Worm (Caenorhabditis elegans) whole organism, young adult: Measurements from ENCODE around the gene C49C3.7.

ENCODE experiments used
- B0261.1 ChIP-seq: sonication (generic microtip); optimal IDR thresholded peaks from 2 replicates; lab custom pipeline; 2016; ENCODE audit warnings: mild to moderate bottlenecking, missing genetic modification characterization, moderate library complexity, missing compliant biosample characterization
- C06A6.2 ChIP-seq: fragments of 200-800 bp; sonication (Bioruptor generic); conservative IDR thresholded peaks from 2 replicates; pipeline ENCODE4 v1.3.6; 2022; ENCODE audit warnings: missing genetic modification characterization, missing compliant biosample characterization
- D2030.7 ChIP-seq: fragments of 200-800 bp; sonication (Bioruptor generic); IDR thresholded peaks from 2 replicates; pipeline ENCODE4 v1.3.6; 2022; ENCODE audit warnings: missing genetic modification reagents, missing genetic modification characterization, missing compliant biosample characterization
- F23B12.7 ChIP-seq: sonication (generic microtip); optimal IDR thresholded peaks from 2 replicates; lab custom pipeline; 2017; ENCODE audit warnings: missing genetic modification characterization, mild to moderate bottlenecking, missing compliant biosample characterization, antibody characterized with exemption, moderate library complexity; ENCODE audit not compliant: insufficient read depth
- F33H1.4 ChIP-seq: fragments of 200-800 bp; sonication (Bioruptor generic); IDR thresholded peaks from 2 replicates; pipeline ENCODE4 v1.3.6; 2022; ENCODE audit warnings: missing genetic modification reagents, missing genetic modification characterization, missing compliant biosample characterization
- F49E8.2 ChIP-seq: sonication (generic microtip); optimal IDR thresholded peaks from 3 replicates; lab custom pipeline; 2017; ENCODE audit warnings: missing genetic modification characterization, mild to moderate bottlenecking, missing compliant biosample characterization, antibody characterized with exemption, moderate library complexity; ENCODE audit not compliant: insufficient read depth
- ZK185.1 ChIP-seq: sonication (generic microtip); optimal IDR thresholded peaks from 2 replicates; lab custom pipeline; 2016; ENCODE audit warnings: mild to moderate bottlenecking, missing genetic modification characterization, missing compliant biosample characterization; ENCODE audit not compliant: poor library complexity, severe bottlenecking
- atf-7 ChIP-seq: sonication (generic microtip); optimal IDR thresholded peaks from 2 replicates; lab custom pipeline; 2017; ENCODE audit warnings: mild to moderate bottlenecking, missing genetic modification characterization, missing compliant biosample characterization
- attf-5 ChIP-seq: fragments of 200-800 bp; sonication (Bioruptor generic); optimal IDR thresholded peaks from 2 replicates; lab custom pipeline; 2018; ENCODE audit warnings: mild to moderate bottlenecking, missing genetic modification characterization, missing compliant biosample characterization
- attf-6 ChIP-seq: fragments of 200-800 bp; sonication (Bioruptor generic); IDR thresholded peaks from 2 replicates; pipeline ENCODE4 v1.3.6; 2022; ENCODE audit warnings: missing genetic modification reagents, missing genetic modification characterization, missing compliant biosample characterization
- cebp-2 ChIP-seq: fragments of 200-800 bp; sonication (Bioruptor generic); IDR thresholded peaks from 2 replicates; pipeline ENCODE4 v1.3.6; 2022; ENCODE audit warnings: missing genetic modification characterization, missing compliant biosample characterization
- ceh-100 ChIP-seq: fragments of 200-800 bp; sonication (Bioruptor generic); IDR thresholded peaks from 2 replicates; pipeline ENCODE4 v1.3.6; 2022; ENCODE audit warnings: missing genetic modification reagents, missing genetic modification characterization, missing compliant biosample characterization
- die-1 ChIP-seq: sonication (generic microtip); optimal IDR thresholded peaks from 2 replicates; lab custom pipeline; 2016; ENCODE audit warnings: missing genotype, mild to moderate bottlenecking, missing genetic modification characterization, missing compliant biosample characterization
- dox-1 ChIP-seq: fragments of 200-800 bp; sonication (Bioruptor generic); IDR thresholded peaks from 2 replicates; pipeline ENCODE4 v1.3.6; 2022; ENCODE audit warnings: missing genetic modification reagents, missing genetic modification characterization, missing compliant biosample characterization
- ekl-4 ChIP-seq: fragments of 200-800 bp; sonication (Bioruptor generic); IDR thresholded peaks from 2 replicates; pipeline ENCODE4 v1.3.6; 2022; ENCODE audit warnings: missing genetic modification reagents, missing genetic modification characterization, missing compliant biosample characterization
- fkh-3 ChIP-seq: sonication (generic microtip); optimal IDR thresholded peaks from 2 replicates; lab custom pipeline; 2016; ENCODE audit warnings: mild to moderate bottlenecking, missing genetic modification characterization, missing compliant biosample characterization
- hlh-26 ChIP-seq: fragments of 200-800 bp; sonication (Bioruptor generic); conservative IDR thresholded peaks from 2 replicates; pipeline ENCODE4 v1.3.6; 2022; ENCODE audit warnings: missing genetic modification reagents, missing genetic modification characterization, missing compliant biosample characterization
- hmg-1.2 ChIP-seq: fragments of 200-800 bp; sonication (Bioruptor generic); IDR thresholded peaks from 2 replicates; pipeline ENCODE4 v1.3.6; 2022; ENCODE audit warnings: missing genetic modification reagents, missing genetic modification characterization, missing compliant biosample characterization
- lag-1 ChIP-seq: fragments of 200-800 bp; sonication (Bioruptor generic); IDR thresholded peaks from 2 replicates; pipeline ENCODE4 v1.3.6; 2022; ENCODE audit warnings: missing genetic modification reagents, missing genetic modification characterization, missing compliant biosample characterization
- lin-54 ChIP-seq: fragments of 200-800 bp; sonication (Bioruptor generic); optimal IDR thresholded peaks from 2 replicates; lab custom pipeline; 2018; ENCODE audit warnings: mild to moderate bottlenecking, missing genetic modification characterization, missing compliant biosample characterization
- lir-1 ChIP-seq: fragments of 200-800 bp; sonication (Bioruptor generic); conservative IDR thresholded peaks from 2 replicates; pipeline ENCODE4 v1.3.6; 2022; ENCODE audit warnings: missing genetic modification reagents, missing genetic modification characterization, missing compliant biosample characterization
- lsl-1 ChIP-seq: fragments of 200-800 bp; sonication (Bioruptor generic); optimal IDR thresholded peaks from 2 replicates; lab custom pipeline; 2018; ENCODE audit warnings: mild to moderate bottlenecking, missing genetic modification characterization, moderate library complexity, missing compliant biosample characterization
- madf-6 ChIP-seq: fragments of 200-800 bp; sonication (Bioruptor generic); IDR thresholded peaks from 2 replicates; pipeline ENCODE4 v1.3.6; 2022; ENCODE audit warnings: missing genetic modification reagents, missing genetic modification characterization, missing compliant biosample characterization
- mcd-1 ChIP-seq: fragments of 200-800 bp; sonication (Bioruptor generic); IDR thresholded peaks from 2 replicates; pipeline ENCODE4 v1.3.6; 2022; ENCODE audit warnings: missing genetic modification reagents, missing genetic modification characterization, missing compliant biosample characterization
- mxl-1 ChIP-seq: sonication (generic microtip); optimal IDR thresholded peaks from 2 replicates; lab custom pipeline; 2016; ENCODE audit warnings: missing genetic modification characterization, missing compliant biosample characterization
- nfyb-1 ChIP-seq: fragments of 200-800 bp; sonication (Bioruptor generic); IDR thresholded peaks from 2 replicates; pipeline ENCODE4 v1.3.6; 2022; ENCODE audit warnings: missing genetic modification reagents, missing genetic modification characterization, missing compliant biosample characterization
- nhr-179 ChIP-seq: sonication (generic microtip); optimal IDR thresholded peaks from 2 replicates; lab custom pipeline; 2016; ENCODE audit warnings: mild to moderate bottlenecking, missing genetic modification characterization, missing compliant biosample characterization
- pha-4 ChIP-seq: fragments of 150-350 bp; sonication (generic microtip); optimal IDR thresholded peaks from 2 replicates; lab custom pipeline; 2014; ENCODE audit warnings: missing biosample characterization, missing genetic modification reagents, missing genetic modification characterization
- snpc-4 ChIP-seq, 5 experiments: fragments of 150-350 bp in 1 of 5; sonication (generic microtip) in 4 of 5; optimal IDR thresholded peaks; 2 replicates each; lab custom pipeline; 2014 to 2018; ENCODE audit warnings: missing genetic modification characterization in 5 of 5, missing biosample characterization in 3 of 5, antibody characterized with exemption in 2 of 5, mild to moderate bottlenecking in 2 of 5, missing compliant biosample characterization in 2 of 5, missing genotype in 2 of 5, moderate library complexity in 2 of 5, missing genetic modification reagents in 1 of 5
- sptf-2 ChIP-seq: fragments of 200-800 bp; sonication (Bioruptor generic); optimal IDR thresholded peaks from 2 replicates; lab custom pipeline; 2018; ENCODE audit warnings: mild to moderate bottlenecking, missing genetic modification characterization, missing compliant biosample characterization
- tbp1 ChIP-seq: fragments of 200-800 bp; sonication (Bioruptor generic); optimal IDR thresholded peaks from 2 replicates; lab custom pipeline; 2018; ENCODE audit warnings: mild to moderate bottlenecking, missing genetic modification characterization, missing compliant biosample characterization
- unc-62 ChIP-seq: fragments of 150-350 bp; optimal IDR thresholded peaks from 2 replicates; lab custom pipeline; 2014; ENCODE audit warnings: missing biosample characterization, missing genetic modification reagents, missing genetic modification characterization
- xnd-1 ChIP-seq: sonication (generic microtip); optimal IDR thresholded peaks from 2 replicates; lab custom pipeline; 2016; ENCODE audit warnings: missing genotype, missing genetic modification reagents, missing genetic modification characterization, missing compliant biosample characterization
- zfh-2 ChIP-seq: fragments of 200-800 bp; sonication (Bioruptor generic); conservative IDR thresholded peaks from 2 replicates; pipeline ENCODE4 v1.3.6; 2022; ENCODE audit warnings: missing genetic modification reagents, missing genetic modification characterization, missing compliant biosample characterization
- zim-3 ChIP-seq: sonication (generic microtip); optimal IDR thresholded peaks from 2 replicates; lab custom pipeline; 2017; ENCODE audit warnings: mild to moderate bottlenecking, missing genetic modification characterization, moderate library complexity, missing compliant biosample characterization
- ztf-18 ChIP-seq: sonication (generic microtip); optimal IDR thresholded peaks from 2 replicates; lab custom pipeline; 2016; ENCODE audit warnings: missing genotype, mild to moderate bottlenecking, missing genetic modification characterization, missing compliant biosample characterization
- ztf-3 ChIP-seq: fragments of 200-800 bp; sonication (Bioruptor generic); optimal IDR thresholded peaks from 2 replicates; lab custom pipeline; 2018; ENCODE audit warnings: mild to moderate bottlenecking, missing genetic modification characterization, missing compliant biosample characterization

C49C3.7 gene

ce11 chrIV:17368292-17368691 lies 35.9 kb downstream of the C49C3.7 start, which contains the start of gene trh-1:
trh-1 (plus strand) TSS chrIV:17368592.
- TF ChIP-seq zfh-2 (GFP tag; lab: Robert Waterston, UW), result no peak
- TF ChIP-seq lir-1, result no peak
- no peak for TF ChIP-seq ceh-100 (GFP tag; lab: Robert Waterston, UW)
- no peak for TF ChIP-seq zim-3 (tag; lab: Kevin White, UChicago)
- TF ChIP-seq, all 124 proteins: peak for 0

- TF ChIP-seq nfyb-1 (GFP tag; lab: Robert Waterston, UW) (no peak), sptf-2 (GFP tag; lab: Kevin White, UChicago) (no peak), ZK185.1 (no peak), fkh-3 (no peak), pha-4 (tag; lab: Kevin White, UChicago) (no peak), die-1 (no peak), unc-62 (GFP tag; lab: Kevin White, UChicago) (no peak), mxl-1 (tag; lab: Kevin White, UChicago) (no peak), B0261.1 (no peak), ztf-3 (GFP tag; lab: Kevin White, UChicago) (no peak), F23B12.7 (tag; lab: Kevin White, UChicago) (no peak), hmg-1.2 (GFP tag; lab: Robert Waterston, UW) (no peak)
Measured at ce11 chrIV:17371469-17371868, 39.1 kb downstream of the C49C3.7 start, which contains the start of gene C30H6.5. C30H6.5 (plus strand) TSS chrIV:17371769.

ce11 chrIV:17376127-17376526 lies 43.8 kb downstream of the C49C3.7 start, which contains the start of gene haf-1:
haf-1 (plus strand) TSS chrIV:17376427.
- TF ChIP-seq dox-1 (GFP tag; lab: Robert Waterston, UW), result no peak

- TF ChIP-seq attf-5 (GFP tag; lab: Kevin White, UChicago) (peak; percentile 32), madf-6 (GFP tag; lab: Robert Waterston, UW) (peak; percentile 62), C06A6.2 (GFP tag; lab: Robert Waterston, UW) (no peak), lin-54 (GFP tag; lab: Kevin White, UChicago) (peak; percentile 3), tbp1 (peak; percentile 11), cebp-2 (GFP tag; lab: Robert Waterston, UW) (no peak), mcd-1 (GFP tag; lab: Robert Waterston, UW) (peak; percentile 77), F33H1.4 (GFP tag; lab: Robert Waterston, UW) (peak; percentile 80), nhr-179 (tag; lab: Kevin White, UChicago) (no peak), attf-6 (GFP tag; lab: Robert Waterston, UW) (peak; percentile 65; the same call in 1 of the 2 replicates), hlh-26 (GFP tag; lab: Robert Waterston, UW) (no peak), F49E8.2 (tag; lab: Kevin White, UChicago) (no peak), D2030.7 (GFP tag; lab: Robert Waterston, UW) (peak; percentile 41; the same call in 1 of the 2 replicates), lag-1 (GFP tag; lab: Robert Waterston, UW) (no peak), xnd-1 (tag; lab: Kevin White, UChicago) (peak; percentile 38), ztf-18 (tag; lab: Kevin White, UChicago) (no peak), snpc-4 (GFP tag; optimal IDR thresholded peaks at IDR 0.05; lab: Kevin White, UChicago) (peak; percentile 24), snpc-4 (tag; optimal IDR thresholded peaks at IDR 0.05; lab: Kevin White, UChicago) (peak in 3 of 4 experiments; percentile 72 to 84 (median 83)), lsl-1 (GFP tag; lab: Kevin White, UChicago) (peak; percentile 73), atf-7 (tag; lab: Kevin White, UChicago) (no peak), dox-1 (GFP tag; lab: Robert Waterston, UW) (peak; percentile 44; the same call in 1 of the 2 replicates), ekl-4 (no peak)
Measured at ce11 chrIV:17380061-17380680, 47.8 kb downstream of the C49C3.7 start, which contains the start of the genes C30H6.9 and dlat-2. C30H6.9 (minus strand) TSS chrIV:17380170. dlat-2 (plus strand) TSS chrIV:17380626.
